Worm (Caenorhabditis elegans) whole organism, L3 larva: ENCODE results near the gene F42A10.9.

Experiments used
- ceh-16 ChIP-seq: sonication (generic microtip); optimal IDR thresholded peaks from 2 replicates; lab custom pipeline; 2017; ENCODE audit warnings: missing biosample characterization, missing genetic modification characterization
- ceh-82 ChIP-seq: fragments of 150-350 bp; optimal IDR thresholded peaks from 2 replicates; lab custom pipeline; 2014; ENCODE audit warnings: missing biosample characterization, missing genetic modification characterization
- ceh-9 ChIP-seq: sonication (generic microtip); optimal IDR thresholded peaks from 2 replicates; lab custom pipeline; 2018; ENCODE audit warnings: missing biosample characterization, missing genetic modification characterization
- daf-12 ChIP-seq: fragments of 150-350 bp; optimal IDR thresholded peaks from 2 replicates; lab custom pipeline; 2014; ENCODE audit warnings: missing biosample characterization, missing genetic modification reagents, missing genetic modification characterization
- elt-1 ChIP-seq: fragments of 150-350 bp; optimal IDR thresholded peaks from 2 replicates; lab custom pipeline; 2014; ENCODE audit warnings: missing biosample characterization, missing genetic modification characterization
- elt-2 ChIP-seq: sonication (generic microtip); optimal IDR thresholded peaks from 2 replicates; lab custom pipeline; 2016; ENCODE audit warnings: missing genetic modification reagents, mild to moderate bottlenecking, missing genetic modification characterization, missing compliant biosample characterization
- elt-3 ChIP-seq, 3 experiments: fragments of 150-350 bp in 1 of 3; sonication (generic microtip) in 2 of 3; optimal IDR thresholded peaks; 2 replicates in 2 of 3; 4 replicates in 1 of 3; lab custom pipeline; 2014 to 2017; ENCODE audit warnings: missing biosample characterization in 3 of 3, missing genetic modification characterization in 3 of 3
- eor-1 ChIP-seq, 2 experiments: fragments of 150-350 bp; optimal IDR thresholded peaks; 2 replicates each; lab custom pipeline; 2014 to 2018; ENCODE audit warnings: missing biosample characterization in 2 of 2, missing genetic modification characterization in 2 of 2
- fkh-10 ChIP-seq: sonication (generic microtip); optimal IDR thresholded peaks from 2 replicates; lab custom pipeline; 2017; ENCODE audit warnings: missing biosample characterization, missing genetic modification reagents, missing genetic modification characterization
- fkh-2 ChIP-seq: fragments of 150-350 bp; optimal IDR thresholded peaks from 2 replicates; lab custom pipeline; 2014; ENCODE audit warnings: missing biosample characterization, missing genetic modification reagents, missing genetic modification characterization
- fos-1 ChIP-seq: fragments of 150-350 bp; optimal IDR thresholded peaks from 2 replicates; lab custom pipeline; 2014; ENCODE audit warnings: missing biosample characterization, missing genetic modification characterization
- jun-1 ChIP-seq: fragments of 150-350 bp; optimal IDR thresholded peaks from 2 replicates; lab custom pipeline; 2014; ENCODE audit warnings: missing biosample characterization, missing genetic modification reagents, missing genetic modification characterization
- mdl-1 ChIP-seq: fragments of 150-350 bp; optimal IDR thresholded peaks from 2 replicates; lab custom pipeline; 2014; ENCODE audit warnings: missing biosample characterization, missing genetic modification characterization
- nfya-1 ChIP-seq: sonication (generic microtip); optimal IDR thresholded peaks from 2 replicates; lab custom pipeline; 2017; ENCODE audit warnings: missing genetic modification characterization, mild to moderate bottlenecking, missing compliant biosample characterization, antibody characterized with exemption, moderate library complexity; ENCODE audit not compliant: insufficient read depth
- nhr-11 ChIP-seq: fragments of 150-350 bp; optimal IDR thresholded peaks from 2 replicates; lab custom pipeline; 2014; ENCODE audit warnings: missing biosample characterization, missing genetic modification characterization
- nhr-237 ChIP-seq: fragments of 150-350 bp; optimal IDR thresholded peaks from 2 replicates; lab custom pipeline; 2014; ENCODE audit warnings: missing biosample characterization, missing genetic modification characterization
- nhr-25 ChIP-seq: sonication (generic microtip); optimal IDR thresholded peaks from 2 replicates; lab custom pipeline; 2017; ENCODE audit warnings: missing biosample characterization, missing genetic modification characterization
- nhr-28 ChIP-seq: fragments of 150-350 bp; optimal IDR thresholded peaks from 2 replicates; lab custom pipeline; 2014; ENCODE audit warnings: missing biosample characterization, missing genetic modification characterization
- nhr-43 ChIP-seq: sonication (generic microtip); optimal IDR thresholded peaks from 2 replicates; lab custom pipeline; 2016; ENCODE audit warnings: mild to moderate bottlenecking, missing genetic modification characterization, missing compliant biosample characterization; ENCODE audit not compliant: poor library complexity, severe bottlenecking
- nhr-76 ChIP-seq: fragments of 150-350 bp; sonication (generic microtip); optimal IDR thresholded peaks from 5 replicates; lab custom pipeline; 2014; ENCODE audit warnings: missing biosample characterization, missing genetic modification characterization
- pha-4 ChIP-seq: fragments of 150-350 bp; optimal IDR thresholded peaks from 2 replicates; lab custom pipeline; 2014; ENCODE audit warnings: missing biosample characterization, missing genetic modification reagents, missing genetic modification characterization
- pqm-1 ChIP-seq: fragments of 150-350 bp; optimal IDR thresholded peaks from 2 replicates; lab custom pipeline; 2017; ENCODE audit warnings: missing biosample characterization, missing genetic modification characterization, inconsistent platforms
- sea-2 ChIP-seq: fragments of 150-350 bp; sonication (generic microtip); optimal IDR thresholded peaks from 4 replicates; lab custom pipeline; 2014; ENCODE audit warnings: missing biosample characterization, missing genetic modification reagents, missing genetic modification characterization
- skn-1 ChIP-seq: fragments of 150-350 bp; optimal IDR thresholded peaks from 2 replicates; lab custom pipeline; 2014; ENCODE audit warnings: missing biosample characterization, missing genetic modification characterization
- tbx-2 ChIP-seq: sonication (generic microtip); optimal IDR thresholded peaks from 2 replicates; lab custom pipeline; 2016; ENCODE audit warnings: mild to moderate bottlenecking, missing genetic modification characterization, missing compliant biosample characterization
- unc-62 ChIP-seq: fragments of 150-350 bp; sonication (generic microtip); optimal IDR thresholded peaks from 4 replicates; lab custom pipeline; 2014; ENCODE audit warnings: missing biosample characterization, missing genetic modification reagents, missing genetic modification characterization
- zag-1 ChIP-seq: fragments of 150-350 bp; optimal IDR thresholded peaks from 2 replicates; lab custom pipeline; 2014; ENCODE audit warnings: missing biosample characterization, missing genetic modification characterization
- ztf-4 ChIP-seq: fragments of 150-350 bp; optimal IDR thresholded peaks from 2 replicates; lab custom pipeline; 2014; ENCODE audit warnings: missing biosample characterization, missing genetic modification characterization

Gene F42A10.9

DNA sequence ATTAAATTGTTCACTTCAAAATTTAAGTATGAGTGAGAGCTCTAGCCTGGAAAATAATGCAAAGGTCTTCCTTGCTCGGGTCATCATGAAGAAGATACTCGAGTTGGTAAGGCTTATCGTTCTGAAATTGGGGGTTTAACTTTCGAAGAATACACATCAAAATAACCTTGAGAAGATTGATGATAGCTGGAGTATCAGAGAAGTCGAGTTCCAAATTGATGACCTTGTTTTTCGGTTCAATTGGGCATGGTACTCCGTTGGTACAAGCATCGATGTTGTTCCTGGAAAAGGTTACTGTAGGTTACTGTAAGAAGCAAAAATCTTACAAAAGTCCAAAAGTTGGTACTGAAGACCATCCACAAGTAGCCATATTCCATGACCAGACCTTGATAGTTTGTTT, 11.8 kb downstream of the F42A10.9 start:
- TF ChIP-seq elt-1 (tag; lab: Kevin White, UChicago) = no peak
- no peak for TF ChIP-seq elt-2 (tag; lab: Kevin White, UChicago)
- TF ChIP-seq nfya-1 = no peak
- TF ChIP-seq sea-2 (GFP tag; lab: Kevin White, UChicago) = no peak
- no peak for TF ChIP-seq nhr-25 (tag; lab: Kevin White, UChicago)
- TF ChIP-seq nhr-237 = no peak
- TF ChIP-seq fos-1 (tag; lab: Kevin White, UChicago) = no peak
- no peak for TF ChIP-seq ceh-9 (tag; lab: Kevin White, UChicago)
- no peak for TF ChIP-seq ceh-82 (tag; lab: Kevin White, UChicago)
- TF ChIP-seq jun-1 (tag; lab: Kevin White, UChicago) = no peak
- TF ChIP-seq fkh-10 (GFP tag; lab: Kevin White, UChicago) = no peak
- no peak for TF ChIP-seq daf-12 (tag; lab: Kevin White, UChicago)
- no peak for TF ChIP-seq fkh-2 (tag; lab: Kevin White, UChicago)
- TF ChIP-seq zag-1 (tag; lab: Kevin White, UChicago) = no peak

ce11 chrIII:6176761-6177160, 12.4 kb downstream of the F42A10.9 start, which contains the start of gene F42A10.6:
TSS of gene F42A10.6 (minus strand) at chrIII:6176861.
- TF ChIP-seq mdl-1 (tag; lab: Kevin White, UChicago) (no peak), ceh-9 (tag; lab: Kevin White, UChicago) (no peak), elt-2 (tag; lab: Kevin White, UChicago) (peak; percentile 27), nhr-11 (no peak)
- TF ChIP-seq, all 47 proteins: peak for 1

ce11 chrIII:6177631-6178030, 13.3 kb downstream of the F42A10.9 start:
- TF ChIP-seq ztf-4 (no peak), ceh-82 (tag; lab: Kevin White, UChicago) (no peak), elt-3 (tag; optimal IDR thresholded peaks at IDR 0.05; lab: Kevin White, UChicago) (no peak), pha-4 (peak; percentile 56), elt-2 (tag; lab: Kevin White, UChicago) (peak; percentile 55), nhr-25 (tag; lab: Kevin White, UChicago) (no peak)

DNA sequence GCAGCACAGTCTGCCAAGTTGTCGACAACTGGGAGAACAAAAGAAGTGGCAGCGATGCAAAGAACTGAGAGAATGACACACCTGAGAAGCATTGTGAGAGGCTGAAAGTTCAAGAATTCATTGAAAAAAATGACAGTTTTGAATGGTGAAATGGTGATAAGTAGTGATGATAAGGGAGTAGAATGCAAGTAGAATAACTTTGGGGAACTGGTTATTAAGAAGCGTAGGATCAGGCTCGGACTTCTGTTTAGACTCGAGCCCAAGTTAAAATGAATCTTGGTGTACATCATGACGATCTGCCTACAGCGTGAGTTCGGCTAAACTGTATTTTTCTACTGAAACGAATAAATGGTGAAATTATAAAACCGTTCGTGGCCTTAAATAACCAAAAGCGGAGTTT, 14.2 kb downstream of the F42A10.9 start, which contains the start of gene F42A10.7:
TSS of gene F42A10.7 (minus strand) at position 101 of the 400 bp plus-strand sequence.
- TF ChIP-seq nhr-25 (tag; lab: Kevin White, UChicago) (no peak), ceh-16 (tag; lab: Kevin White, UChicago) (no peak), nhr-28 (tag; lab: Kevin White, UChicago) (no peak)

- TF ChIP-seq eor-1 (tag; optimal IDR thresholded peaks at IDR 0.05; lab: Kevin White, UChicago) (no peak), pha-4 (peak; percentile 62), mdl-1 (tag; lab: Kevin White, UChicago) (peak; percentile 9), pqm-1 (peak; percentile 95), nhr-28 (tag; lab: Kevin White, UChicago) (no peak), tbx-2 (tag; lab: Kevin White, UChicago) (no peak), jun-1 (tag; lab: Kevin White, UChicago) (peak; percentile 69), elt-2 (tag; lab: Kevin White, UChicago) (peak; percentile 96)
- TF ChIP-seq, all 47 proteins: peak for 5
Observed at ce11 chrIII:6179062-6179461, 14.7 kb downstream of the F42A10.9 start.

ce11 chrIII:6180294-6180693, 15.9 kb downstream of the F42A10.9 start:
- TF ChIP-seq nhr-43 = no peak
- peak; percentile 55 for TF ChIP-seq pha-4
- no peak for TF ChIP-seq nhr-237
- no peak for TF ChIP-seq zag-1 (tag; lab: Kevin White, UChicago)
- TF ChIP-seq nhr-76 = no peak
- peak; percentile 66 for TF ChIP-seq skn-1 (tag; lab: Kevin White, UChicago)
- no peak for TF ChIP-seq ceh-16 (tag; lab: Kevin White, UChicago)
- TF ChIP-seq elt-2 (tag; lab: Kevin White, UChicago) = peak; percentile 96
- no peak for TF ChIP-seq ceh-82 (tag; lab: Kevin White, UChicago)
- peak; percentile 87 for TF ChIP-seq pqm-1
- TF ChIP-seq ceh-9 (tag; lab: Kevin White, UChicago) = no peak
- TF ChIP-seq daf-12 (tag; lab: Kevin White, UChicago) = no peak
- no peak for TF ChIP-seq nhr-28 (tag; lab: Kevin White, UChicago)
- TF ChIP-seq jun-1 (tag; lab: Kevin White, UChicago) = peak; percentile 51
- TF ChIP-seq unc-62 (GFP tag; lab: Kevin White, UChicago) = no peak
- no peak for TF ChIP-seq elt-1 (tag; lab: Kevin White, UChicago)
